Worm (Caenorhabditis elegans): Measurements from ENCODE around the gene phf-14.
"Not testable (repeated sequence)": the region's sequence is repeated elsewhere in the genome, so short reads cannot be mapped to it uniquely, and the experiment has no call there.

Gene phf-14

DNA sequence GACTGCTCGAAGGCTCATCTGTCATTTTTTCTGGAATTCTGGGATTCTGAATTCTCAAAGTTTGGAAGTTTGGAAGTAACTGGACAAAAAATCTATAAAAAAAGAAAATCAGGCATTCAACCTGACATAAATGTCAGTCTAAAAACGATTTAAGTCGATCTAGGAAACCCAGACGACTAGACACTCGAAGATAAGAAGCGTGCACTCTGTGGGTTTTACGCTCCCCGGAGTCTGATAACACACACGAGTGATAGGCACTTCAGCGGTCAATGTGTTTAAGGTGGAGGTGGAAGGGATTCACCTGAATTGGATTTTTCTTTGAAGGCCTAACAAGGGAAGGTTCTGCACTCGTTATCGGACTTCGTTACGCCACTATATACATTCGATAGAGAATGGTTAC, 17.7 kb downstream of the phf-14 start, which contains the start of gene C06H5.6:
Gene C06H5.6 (minus strand): TSS at position 46 of the 400 bp plus-strand sequence.
- TF ChIP-seq ceh-2 (tag; optimal IDR thresholded peaks at IDR 0.05), result no peak
- TF ChIP-seq hlh-13 (GFP tag; optimal IDR thresholded peaks at IDR 0.05), result no peak
- TF ChIP-seq elt-2 (tag; optimal IDR thresholded peaks at IDR 0.05), result peak; percentile 56
- no peak for TF ChIP-seq pha-2 (tag; optimal IDR thresholded peaks at IDR 0.05)

DNA sequence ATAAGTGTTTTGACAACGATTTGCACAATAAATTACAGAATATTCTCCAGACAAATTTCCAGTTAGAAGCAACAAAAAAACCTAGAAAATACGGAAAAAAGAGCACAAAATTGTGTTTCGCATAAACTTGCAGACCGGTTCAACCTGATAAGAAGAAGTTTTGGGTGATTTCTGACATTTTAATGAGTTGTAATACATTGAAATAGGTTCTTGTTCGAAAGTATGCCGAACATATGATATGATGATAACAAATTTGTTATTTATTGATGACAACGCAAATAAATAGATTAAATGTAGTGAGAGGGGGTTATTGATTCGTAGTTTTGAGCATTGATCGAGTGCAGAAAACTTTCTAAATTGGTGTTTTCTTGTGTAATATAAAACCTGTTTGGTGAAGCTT, 20.1 kb downstream of the phf-14 start:
- no peak for TF ChIP-seq ets-4 (tag; optimal IDR thresholded peaks at IDR 0.05)
- no peak for TF ChIP-seq dmd-4 (tag; optimal IDR thresholded peaks at IDR 0.05; ENCODE audit: borderline replicate concordance)
- no peak for TF ChIP-seq syd-9 (tag; optimal IDR thresholded peaks at IDR 0.05)
- no peak for TF ChIP-seq unc-55 (GFP tag; optimal IDR thresholded peaks at IDR 0.05)
- no peak for TF ChIP-seq K02D7.2 (tag; optimal IDR thresholded peaks at IDR 0.05)
- TF ChIP-seq ceh-34 (tag; optimal IDR thresholded peaks at IDR 0.05), result no peak
- no peak for TF ChIP-seq elt-2 (tag; optimal IDR thresholded peaks at IDR 0.05)
- no peak for TF ChIP-seq hlh-6 (tag; optimal IDR thresholded peaks at IDR 0.05)
- TF ChIP-seq hlh-30 (tag; optimal IDR thresholded peaks at IDR 0.05; ENCODE audit: insufficient read depth), result no peak
- no peak for TF ChIP-seq ceh-6 (GFP tag; optimal IDR thresholded peaks at IDR 0.05)
- TF ChIP-seq hlh-8 (tag; optimal IDR thresholded peaks at IDR 0.05), result no peak
- TF ChIP-seq sox-4 (tag; optimal IDR thresholded peaks at IDR 0.05), result no peak
- no peak for TF ChIP-seq madf-2 (tag; optimal IDR thresholded peaks at IDR 0.05)
- TF ChIP-seq che-1 (tag; optimal IDR thresholded peaks at IDR 0.05), result no peak
- no peak for TF ChIP-seq ztf-16 (tag; optimal IDR thresholded peaks at IDR 0.05)
- no peak for TF ChIP-seq unc-86 (tag; optimal IDR thresholded peaks at IDR 0.05)
- TF ChIP-seq ahr-1 (tag; optimal IDR thresholded peaks at IDR 0.05), result no peak
- no peak for TF ChIP-seq hlh-13 (GFP tag; optimal IDR thresholded peaks at IDR 0.05)

DNA sequence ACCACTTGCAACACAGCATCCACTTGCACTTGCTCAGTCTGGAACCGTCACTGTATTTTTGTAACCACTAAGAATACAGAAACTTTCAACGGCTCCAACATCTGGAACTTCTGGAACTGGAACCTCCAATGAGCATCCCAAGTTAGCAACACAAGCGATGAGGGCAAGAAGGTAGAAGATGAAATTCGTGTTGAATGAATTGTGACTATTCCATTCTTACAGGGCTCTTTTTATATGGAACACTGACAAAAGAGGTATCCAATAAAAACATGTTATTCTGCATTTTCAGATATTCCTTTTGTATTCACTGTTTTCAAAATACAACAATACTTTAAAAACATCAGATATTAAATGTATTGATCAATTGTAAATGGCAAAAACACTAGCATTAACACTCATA, 22.8 kb downstream of the phf-14 start, which contains the start of gene C06H5.11:
Gene C06H5.11 (minus strand): TSS at position 101 of the 400 bp plus-strand sequence.
- TF ChIP-seq zip-5, che-1, hlh-15 (tag; optimal IDR thresholded peaks at IDR 0.05): not testable (repeated sequence)

DNA sequence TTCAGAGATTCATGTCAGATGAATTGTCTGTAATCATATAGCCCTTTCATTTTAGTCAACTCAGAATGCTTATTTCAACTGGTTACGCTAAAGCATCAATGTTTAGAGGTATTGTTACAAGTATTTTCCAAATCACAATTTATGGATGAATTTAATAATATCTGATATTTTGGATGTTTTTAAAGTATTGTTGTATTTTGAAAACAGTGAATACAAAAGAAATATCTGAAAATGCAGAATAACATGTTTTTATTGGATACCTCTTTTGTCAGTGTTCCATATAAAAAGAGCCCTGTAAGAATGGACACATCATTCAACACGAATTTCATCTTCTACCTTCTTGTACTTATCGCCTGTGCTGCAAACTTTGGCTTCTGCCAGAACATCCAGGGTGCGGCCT, 23.3 kb downstream of the phf-14 start, which contains the start of gene C06H5.12:
Gene C06H5.12 (plus strand): TSS at position 301 of the 400 bp plus-strand sequence.
- not testable (repeated sequence) for TF ChIP-seq sox-2 (GFP tag; IDR thresholded peaks at IDR 0.05); ttx-3 (tag; optimal IDR thresholded peaks at IDR 0.05); unc-3 (GFP tag; conservative IDR thresholded peaks at IDR 0.05); unc-3 (tag; optimal IDR thresholded peaks at IDR 0.05)

DNA sequence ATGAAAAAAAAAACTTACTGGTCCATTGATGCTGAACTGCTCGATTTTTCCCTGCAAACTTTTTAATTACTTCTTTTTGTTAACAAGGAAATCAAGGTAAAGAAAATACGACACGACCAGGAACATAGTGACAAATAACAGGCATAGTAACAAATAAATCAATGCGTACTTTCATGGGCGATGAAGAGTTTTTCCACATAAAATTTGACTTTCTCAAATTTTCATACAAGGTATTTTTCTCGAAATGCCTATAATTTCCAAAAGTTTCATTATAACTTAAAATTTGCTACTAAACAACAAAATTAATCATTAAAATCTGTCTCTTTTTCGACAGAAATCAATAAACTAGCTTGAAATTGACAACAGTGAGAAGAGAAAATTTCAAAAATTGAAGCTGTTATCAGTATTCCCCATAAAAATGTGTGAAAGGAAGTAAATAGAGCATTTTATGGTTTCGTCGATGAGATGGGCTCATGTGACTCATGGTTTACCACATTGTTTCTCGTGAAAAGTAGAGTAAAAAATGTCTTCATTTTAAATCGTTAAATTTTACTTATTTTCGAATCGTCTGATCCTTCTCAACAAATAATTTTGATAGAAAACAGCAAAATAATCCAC, 25.7 kb downstream of the phf-14 start, which contains the start of gene fbxa-156:
Gene fbxa-156 (minus strand): TSS at position 51 of the 618 bp plus-strand sequence.
- no peak for TF ChIP-seq ceh-2 (tag; optimal IDR thresholded peaks at IDR 0.05)
- TF ChIP-seq odd-2 (tag; optimal IDR thresholded peaks at IDR 0.05), result no peak
- TF ChIP-seq fax-1 (tag; optimal IDR thresholded peaks at IDR 0.05), result no peak
- TF ChIP-seq npax-4 (tag; optimal IDR thresholded peaks at IDR 0.05), result no peak
- TF ChIP-seq F13H6.1 (tag; optimal IDR thresholded peaks at IDR 0.05), result no peak

- TF ChIP-seq dve-1, ceh-9, gmeb-2 (tag; optimal IDR thresholded peaks at IDR 0.05): not testable (repeated sequence)
Measured at ce11 chrV:17897646-17898045, 26.5 kb downstream of the phf-14 start, which contains the start of gene C06H5.13. Gene C06H5.13, minus strand, starts transcription at chrV:17897746.
